Worm (Caenorhabditis elegans) whole organism, early embryonic: ENCODE results near the gene aakg-3.

Experiments used
- B0310.2 ChIP-seq: sonication (generic microtip); optimal IDR thresholded peaks from 2 replicates; lab custom pipeline; 2016; ENCODE audit warnings: mild to moderate bottlenecking, missing genetic modification characterization, missing compliant biosample characterization
- F13C5.2 ChIP-seq: sonication (generic microtip); optimal IDR thresholded peaks from 2 replicates; lab custom pipeline; 2017; ENCODE audit warnings: mild to moderate bottlenecking, missing genetic modification characterization, inconsistent platforms, missing compliant biosample characterization
- aly-1 ChIP-seq: sonication (generic microtip); optimal IDR thresholded peaks from 2 replicates; lab custom pipeline; 2016; ENCODE audit warnings: missing genetic modification characterization, missing compliant biosample characterization
- ama-1 ChIP-seq: fragments of 150-350 bp; optimal IDR thresholded peaks from 2 replicates; lab custom pipeline; 2014
- ceh-13 ChIP-seq: fragments of 200-800 bp; sonication (Bioruptor generic); optimal IDR thresholded peaks from 2 replicates; lab custom pipeline; 2018; ENCODE audit warnings: mild to moderate bottlenecking, missing genetic modification characterization, missing compliant biosample characterization
- ceh-36 ChIP-seq: sonication (generic microtip); optimal IDR thresholded peaks from 2 replicates; lab custom pipeline; 2016; ENCODE audit warnings: missing genetic modification characterization, inconsistent platforms, missing compliant biosample characterization
- ets-7 ChIP-seq: sonication (generic microtip); optimal IDR thresholded peaks from 2 replicates; lab custom pipeline; 2016; ENCODE audit warnings: missing genotype, missing genetic modification characterization, missing compliant biosample characterization
- flt-1 ChIP-seq: fragments of 200-800 bp; sonication (Bioruptor generic); IDR thresholded peaks from 2 replicates; pipeline ENCODE4 v1.3.6; 2022; ENCODE audit warnings: missing genetic modification characterization, missing compliant biosample characterization
- hmbx-1 ChIP-seq: sonication (generic microtip); optimal IDR thresholded peaks from 2 replicates; lab custom pipeline; 2016; ENCODE audit warnings: mild to moderate bottlenecking, missing genetic modification characterization, missing compliant biosample characterization
- pes-1 ChIP-seq: fragments of 200-800 bp; sonication (Bioruptor generic); IDR thresholded peaks from 2 replicates; pipeline ENCODE4 v1.3.6; 2022; ENCODE audit warnings: missing genetic modification reagents, missing genetic modification characterization, missing compliant biosample characterization
- tbx-11 ChIP-seq: fragments of 200-800 bp; sonication (Bioruptor generic); IDR thresholded peaks from 2 replicates; pipeline ENCODE4 v1.3.6; 2022; ENCODE audit warnings: missing genetic modification characterization, missing compliant biosample characterization
- tbx-37 ChIP-seq: fragments of 200-800 bp; sonication (Bioruptor generic); conservative IDR thresholded peaks from 2 replicates; pipeline ENCODE4 v1.3.6; 2022; ENCODE audit warnings: missing genetic modification reagents, missing genetic modification characterization, missing compliant biosample characterization

ce11 chrX:2933061-2933460 lies 43.2 kb upstream of the aakg-3 start, which contains the start of gene fard-1:
- TF ChIP-seq ama-1 (no peak), flt-1 (GFP tag; lab: Robert Waterston, UW) (no peak), tbx-37 (no peak), pes-1 (no peak), ceh-13 (GFP tag; lab: Kevin White, UChicago) (no peak), ets-7 (tag; lab: Kevin White, UChicago) (no peak), hmbx-1 (no peak), F13C5.2 (no peak), aly-1 (tag; lab: Kevin White, UChicago) (no peak), ceh-36 (no peak), B0310.2 (no peak), tbx-11 (GFP tag; lab: Robert Waterston, UW) (no peak)
